Fruit fly (Drosophila melanogaster) whole organism, embryonic: ENCODE data around the gene CG33095.
"Not testable (repeated sequence)": the region's sequence is repeated elsewhere in the genome, so short reads cannot be mapped to it uniquely, and the experiment has no call there.

Source experiments
- B-H1 ChIP-seq: fragments of 200-800 bp; sonication (Bioruptor generic); IDR thresholded peaks from 3 replicates; pipeline ENCODE4 v1.3.6; 2022; ENCODE audit warnings: missing biosample characterization, missing genetic modification characterization
- BtbVII ChIP-seq: fragments of 200-800 bp; sonication (Bioruptor generic); optimal IDR thresholded peaks from 3 replicates; lab custom pipeline; 2017; ENCODE audit warnings: missing biosample characterization, mild to moderate bottlenecking, missing genetic modification characterization
- CG10209 ChIP-seq: fragments of 200-800 bp; sonication (Bioruptor generic); optimal IDR thresholded peaks from 3 replicates; lab custom pipeline; 2017; ENCODE audit warnings: missing biosample characterization, mild to moderate bottlenecking, missing genetic modification characterization, missing genetic modification reagents
- CG10321 ChIP-seq: fragments of 200-800 bp; sonication (Bioruptor generic); IDR thresholded peaks from 2 replicates; pipeline ENCODE4 v1.3.6; 2022; ENCODE audit warnings: missing biosample characterization, missing genetic modification characterization
- CG10959 ChIP-seq: fragments of 200-800 bp; sonication (Bioruptor generic); IDR thresholded peaks from 2 replicates; pipeline ENCODE4 v1.3.6; 2022; ENCODE audit warnings: missing biosample characterization, missing genetic modification characterization
- CG11085 ChIP-seq: fragments of 200-800 bp; sonication (Bioruptor generic); IDR thresholded peaks from 2 replicates; pipeline ENCODE4 v1.3.6; 2022; ENCODE audit warnings: missing biosample characterization, missing genetic modification characterization
- CG11247 ChIP-seq: fragments of 200-800 bp; sonication (Bioruptor generic); IDR thresholded peaks from 2 replicates; pipeline ENCODE4 v1.3.6; 2022; ENCODE audit warnings: missing biosample characterization, missing genetic modification characterization
- CG11456 ChIP-seq: fragments of 200-800 bp; sonication (Bioruptor generic); IDR thresholded peaks from 3 replicates; pipeline ENCODE4 v1.3.6; 2022; ENCODE audit warnings: missing biosample characterization, missing genetic modification characterization
- CG13296 ChIP-seq: fragments of 200-800 bp; sonication (Bioruptor generic); optimal IDR thresholded peaks from 3 replicates; lab custom pipeline; 2018; ENCODE audit warnings: missing biosample characterization, mild to moderate bottlenecking, missing genetic modification characterization
- CG14014 ChIP-seq: fragments of 200-800 bp; sonication (Bioruptor generic); IDR thresholded peaks from 2 replicates; pipeline ENCODE4 v1.3.6; 2022; ENCODE audit warnings: missing biosample characterization, missing genetic modification characterization
- CG14710 ChIP-seq: fragments of 200-800 bp; sonication (Bioruptor generic); optimal IDR thresholded peaks from 3 replicates; lab custom pipeline; 2019; ENCODE audit warnings: missing biosample characterization, mild to moderate bottlenecking, missing genetic modification characterization, moderate library complexity
- CG15011 ChIP-seq: fragments of 200-800 bp; sonication (Bioruptor generic); optimal IDR thresholded peaks from 3 replicates; lab custom pipeline; 2018; ENCODE audit warnings: missing biosample characterization, mild to moderate bottlenecking, missing genetic modification characterization
- CG15514 ChIP-seq: fragments of 200-800 bp; sonication (Bioruptor generic); optimal IDR thresholded peaks from 3 replicates; lab custom pipeline; 2017; ENCODE audit warnings: missing biosample characterization, missing genetic modification characterization, mild to moderate bottlenecking, moderate library complexity, missing genetic modification reagents
- CG16815 ChIP-seq: fragments of 200-800 bp; sonication (Bioruptor generic); optimal IDR thresholded peaks from 3 replicates; lab custom pipeline; 2017; ENCODE audit warnings: missing biosample characterization, mild to moderate bottlenecking, missing genetic modification characterization
- CG30403 ChIP-seq: fragments of 200-800 bp; sonication (Bioruptor generic); optimal IDR thresholded peaks from 3 replicates; lab custom pipeline; 2016; ENCODE audit warnings: missing biosample characterization, missing genetic modification characterization
- CG32532 ChIP-seq: fragments of 200-800 bp; sonication (Bioruptor generic); IDR thresholded peaks from 2 replicates; pipeline ENCODE4 v1.3.6; 2022; ENCODE audit warnings: missing biosample characterization, missing genetic modification characterization
- CG6272 ChIP-seq: fragments of 200-800 bp; sonication (Bioruptor generic); IDR thresholded peaks from 2 replicates; pipeline ENCODE4 v1.3.6; 2022; ENCODE audit warnings: missing biosample characterization, missing genetic modification characterization
- CG6765 ChIP-seq: fragments of 200-800 bp; sonication (Bioruptor generic); optimal IDR thresholded peaks from 3 replicates; lab custom pipeline; 2017; ENCODE audit warnings: missing biosample characterization, mild to moderate bottlenecking, missing genetic modification characterization
- CG7357 ChIP-seq: fragments of 200-800 bp; sonication (Bioruptor generic); IDR thresholded peaks from 3 replicates; pipeline ENCODE4 v1.3.6; 2022; ENCODE audit warnings: missing biosample characterization, missing genetic modification characterization
- CG7839 ChIP-seq: fragments of 200-800 bp; sonication (Bioruptor generic); optimal IDR thresholded peaks from 3 replicates; lab custom pipeline; 2018; ENCODE audit warnings: missing biosample characterization, mild to moderate bottlenecking, missing genetic modification characterization, moderate library complexity
- CG8089 ChIP-seq: fragments of 200-800 bp; sonication (Bioruptor generic); optimal IDR thresholded peaks from 3 replicates; lab custom pipeline; 2016; ENCODE audit warnings: missing biosample characterization, missing genetic modification characterization
- Ets65A ChIP-seq: fragments of 200-800 bp; sonication (Bioruptor generic); peaks from one replicate; lab custom pipeline; 2016; ENCODE audit warnings: missing biosample characterization, missing genetic modification characterization
- Fer3 ChIP-seq: fragments of 200-800 bp; sonication (Bioruptor generic); optimal IDR thresholded peaks from 2 replicates; lab custom pipeline; 2018; ENCODE audit warnings: missing biosample characterization, mild to moderate bottlenecking, missing genetic modification characterization, moderate library complexity
- H2.0 ChIP-seq: fragments of 200-800 bp; sonication (Bioruptor generic); IDR thresholded peaks from 2 replicates; pipeline ENCODE4 v1.3.6; 2022; ENCODE audit warnings: missing biosample characterization, missing genetic modification characterization
- HLH3B ChIP-seq: fragments of 200-800 bp; sonication (Bioruptor generic); IDR thresholded peaks from 2 replicates; pipeline ENCODE4 v1.3.6; 2022; ENCODE audit warnings: missing biosample characterization, missing genetic modification characterization
- HLH4C ChIP-seq: fragments of 200-800 bp; sonication (Bioruptor generic); IDR thresholded peaks from 3 replicates; pipeline ENCODE4 v1.3.6; 2022; ENCODE audit warnings: missing biosample characterization, missing genetic modification characterization; ENCODE audit not compliant: partially characterized antibody
- Mrtf ChIP-seq: fragments of 200-800 bp; sonication (Bioruptor generic); IDR thresholded peaks from 3 replicates; pipeline ENCODE4 v1.3.6; 2022; ENCODE audit warnings: missing biosample characterization, missing genetic modification characterization
- NC2β ChIP-seq: fragments of 200-800 bp; sonication (Bioruptor generic); optimal IDR thresholded peaks from 2 replicates; lab custom pipeline; 2016; ENCODE audit warnings: missing biosample characterization, missing genetic modification characterization
- NfI ChIP-seq: fragments of 200-800 bp; sonication (Bioruptor generic); optimal IDR thresholded peaks from 3 replicates; lab custom pipeline; 2018; ENCODE audit warnings: missing biosample characterization, mild to moderate bottlenecking, missing genetic modification characterization, moderate library complexity
- Scr ChIP-seq: fragments of 200-800 bp; sonication (Bioruptor generic); IDR thresholded peaks from 2 replicates; pipeline ENCODE4 v1.3.6; 2022; ENCODE audit warnings: missing biosample characterization, missing genetic modification characterization; ENCODE audit not compliant: partially characterized antibody
- Sry-δ ChIP-seq: fragments of 200-800 bp; sonication (Bioruptor generic); optimal IDR thresholded peaks from 2 replicates; lab custom pipeline; 2016; ENCODE audit warnings: missing biosample characterization, missing genetic modification characterization
- ato ChIP-seq: fragments of 200-800 bp; sonication (Bioruptor generic); IDR thresholded peaks from 2 replicates; pipeline ENCODE4 v1.3.6; 2022; ENCODE audit warnings: missing biosample characterization, missing genetic modification characterization; ENCODE audit not compliant: partially characterized antibody
- bsh ChIP-seq, 2 experiments: fragments of 200-800 bp; sonication (Bioruptor generic); optimal IDR thresholded peaks; 2 replicates each; lab custom pipeline; 2017 to 2018; ENCODE audit warnings: mild to moderate bottlenecking in 2 of 2, missing biosample characterization in 2 of 2, missing genetic modification characterization in 2 of 2, moderate library complexity in 1 of 2
- caup ChIP-seq: fragments of 200-800 bp; sonication (Bioruptor generic); optimal IDR thresholded peaks from 3 replicates; lab custom pipeline; 2017; ENCODE audit warnings: missing biosample characterization, mild to moderate bottlenecking, missing genetic modification characterization, moderate library complexity; ENCODE audit not compliant: severe bottlenecking
- croc ChIP-seq: fragments of 200-800 bp; sonication (Bioruptor generic); conservative IDR thresholded peaks from 3 replicates; pipeline ENCODE4 v1.3.6; 2022; ENCODE audit warnings: missing biosample characterization, missing genetic modification characterization
- danr ChIP-seq: fragments of 200-800 bp; sonication (Bioruptor generic); IDR thresholded peaks from 2 replicates; pipeline ENCODE4 v1.3.6; 2022; ENCODE audit warnings: missing biosample characterization, missing genetic modification characterization
- dpn ChIP-seq, 2 experiments: fragments of 200-800 bp; sonication (Bioruptor generic); optimal IDR thresholded peaks; 3 replicates each; lab custom pipeline; 2016; ENCODE audit warnings: missing biosample characterization in 2 of 2, missing genetic modification characterization in 2 of 2
- exex ChIP-seq: fragments of 200-800 bp; sonication (Bioruptor generic); optimal IDR thresholded peaks from 4 replicates; lab custom pipeline; 2018; ENCODE audit warnings: missing biosample characterization, mild to moderate bottlenecking, missing genetic modification characterization, moderate library complexity
- gce ChIP-seq: fragments of 200-800 bp; sonication (Bioruptor generic); IDR thresholded peaks from 3 replicates; pipeline ENCODE4 v1.3.6; 2022; ENCODE audit warnings: missing biosample characterization, missing genetic modification characterization
- lov ChIP-seq, 2 experiments: fragments of 200-800 bp in 1 of 2; fragments of >200 bp in 1 of 2; sonication (Bioruptor generic) in 1 of 2; IDR thresholded peaks in 1 of 2; optimal IDR thresholded peaks in 1 of 2; 2 replicates in 1 of 2; 3 replicates in 1 of 2; pipeline versions ENCODE4 v1.3.6 to Lab custom; 2017 to 2022; ENCODE audit warnings: missing biosample characterization in 1 of 2, missing genetic modification characterization in 1 of 2
- onecut ChIP-seq: fragments of 200-800 bp; sonication (Bioruptor generic); IDR thresholded peaks from 2 replicates; pipeline ENCODE4 v1.3.6; 2022; ENCODE audit warnings: missing biosample characterization, missing genetic modification characterization
- p53 ChIP-seq: fragments of 200-800 bp; sonication (Bioruptor generic); optimal IDR thresholded peaks from 2 replicates; lab custom pipeline; 2016; ENCODE audit warnings: missing biosample characterization, missing genetic modification characterization
- pan ChIP-seq, 4 experiments: fragments of >200 bp in 3 of 4; fragments of 200-800 bp in 1 of 4; sonication (Bioruptor generic) in 1 of 4; optimal IDR thresholded peaks in 3 of 4; IDR thresholded peaks in 1 of 4; 2 replicates each; pipeline versions ENCODE4 v1.3.6 to Lab custom; 2017 to 2022; ENCODE audit warnings: missing biosample characterization in 2 of 4, missing genetic modification characterization in 2 of 4, mixed read lengths in 1 of 4
- row ChIP-seq: fragments of 200-800 bp; sonication (Bioruptor generic); IDR thresholded peaks from 3 replicates; pipeline ENCODE4 v1.3.6; 2022; ENCODE audit warnings: missing biosample characterization, missing genetic modification characterization
- schlank ChIP-seq: fragments of 200-800 bp; sonication (Bioruptor generic); optimal IDR thresholded peaks from 2 replicates; lab custom pipeline; 2018; ENCODE audit warnings: missing biosample characterization, mild to moderate bottlenecking, missing genetic modification characterization
- ttk ChIP-seq: fragments of 200-800 bp; sonication (Bioruptor generic); IDR thresholded peaks from 2 replicates; pipeline ENCODE4 v2.1.2; 2022; ENCODE audit warnings: missing biosample characterization, missing genetic modification characterization
- wek ChIP-seq: fragments of 200-800 bp; sonication (Bioruptor generic); optimal IDR thresholded peaks from 3 replicates; lab custom pipeline; 2018; ENCODE audit warnings: missing biosample characterization, mild to moderate bottlenecking, missing genetic modification characterization, moderate library complexity
- zen ChIP-seq: fragments of 200-800 bp; sonication (Bioruptor generic); optimal IDR thresholded peaks from 3 replicates; lab custom pipeline; 2018; ENCODE audit warnings: missing biosample characterization, mild to moderate bottlenecking, missing genetic modification characterization, moderate library complexity

Gene CG33095

DNA sequence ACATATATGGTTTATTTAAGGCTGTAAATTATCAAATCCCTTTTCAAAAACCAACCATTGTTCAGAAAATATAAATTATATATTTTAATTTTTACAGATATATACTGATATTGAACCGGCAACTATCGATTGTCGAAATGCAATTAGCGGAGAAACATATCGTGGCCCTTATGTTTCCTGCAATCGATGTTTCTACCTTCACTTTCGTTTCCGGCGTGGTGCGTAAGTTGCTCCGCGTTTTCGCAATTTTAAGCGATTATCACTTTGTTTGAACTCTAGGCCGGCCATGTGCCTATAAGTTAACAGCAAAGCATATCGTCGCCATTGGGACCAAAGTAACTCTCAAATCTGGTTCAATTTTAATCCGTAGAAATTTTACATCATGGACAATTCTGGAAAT lies 25.8 kb downstream of the CG33095 start, which contains the start of gene vig2 (continued):
- TF ChIP-seq Ets65A = peak; percentile 82
- TF ChIP-seq schlank (tag; lab: Kevin White, UChicago) = peak; percentile 46
- TF ChIP-seq CG16815 (GFP tag; lab: Kevin White, UChicago) = peak; percentile 7
- TF ChIP-seq ttk (GFP tag; lab: Robert Waterston, UW) = peak; percentile 77; the same call in 1 of the 2 replicates
- peak in 1 of 2 experiments; percentile 25 for TF ChIP-seq bsh (GFP tag; optimal IDR thresholded peaks at IDR 0.05; lab: Kevin White, UChicago)
- TF ChIP-seq danr = 0 out of 2 replicates have a peak, but pooled peaks have one; percentile 8
- TF ChIP-seq CG32532 = peak; percentile 90
- TF ChIP-seq CG14014 = peak; percentile 75; the same call in 1 of the 2 replicates
- TF ChIP-seq NC2β (GFP tag; lab: Kevin White, UChicago) = peak; percentile 22
- peak; percentile 56 for TF ChIP-seq Sry-δ (GFP tag; lab: Kevin White, UChicago)
- TF ChIP-seq pan, lov (optimal IDR thresholded peaks at IDR 0.05; lab: Kevin White, UChicago): not testable (repeated sequence)
- peak in 1 of 2 experiments; percentile 80 for TF ChIP-seq pan (GFP tag; optimal IDR thresholded peaks at IDR 0.05 in 1 of 2, IDR thresholded peaks at IDR 0.05 in 1 of 2)
- TF ChIP-seq NfI = peak; percentile 81
- TF ChIP-seq CG11085 = peak; percentile 93
- peak in 1 of 2 experiments; percentile 41 for TF ChIP-seq dpn (GFP tag; optimal IDR thresholded peaks at IDR 0.05; lab: Kevin White, UChicago)
- peak; percentile 29 for TF ChIP-seq CG30403 (GFP tag; lab: Kevin White, UChicago)
- TF ChIP-seq lov (GFP tag; IDR thresholded peaks at IDR 0.05; lab: Robert Waterston, UW) = peak; percentile 90; the same call in 2 of the 3 replicates
- TF ChIP-seq row = peak; percentile 70
- 0 out of 3 replicates have a peak, but pooled peaks have one; percentile 29 for TF ChIP-seq croc (GFP tag; lab: Robert Waterston, UW)
- TF ChIP-seq CG11456 (GFP tag; lab: Robert Waterston, UW) = peak; percentile 92
- TF ChIP-seq CG10959 (GFP tag; lab: Robert Waterston, UW) = peak; percentile 47; the same call in 1 of the 2 replicates
- TF ChIP-seq zen (tag; lab: Kevin White, UChicago) = peak; percentile 78
- peak; percentile 90 for TF ChIP-seq Scr (GFP tag; lab: Robert Waterston, UW)
- peak; percentile 10 for TF ChIP-seq exex (tag; lab: Kevin White, UChicago)
- 0 out of 3 replicates have a peak, but pooled peaks have one; percentile 31 for TF ChIP-seq CG7357 (GFP tag; lab: Robert Waterston, UW)
- TF ChIP-seq CG6765 (GFP tag; lab: Kevin White, UChicago) = peak; percentile 57
- TF ChIP-seq H2.0 = peak; percentile 85
- peak; percentile 59 for TF ChIP-seq CG10209
- peak; percentile 46 for TF ChIP-seq CG15514 (GFP tag; lab: Kevin White, UChicago)
- TF ChIP-seq HLH4C (GFP tag; lab: Robert Waterston, UW) = peak; percentile 73
- TF ChIP-seq CG13296 (GFP tag; lab: Kevin White, UChicago) = peak; percentile 56
- peak; percentile 18 for TF ChIP-seq CG15011
- peak; percentile 84 for TF ChIP-seq onecut (GFP tag; lab: Robert Waterston, UW)
- peak; percentile 35 for TF ChIP-seq CG7839 (tag; lab: Kevin White, UChicago)
- peak; percentile 73 for TF ChIP-seq caup
- peak; percentile 21 for TF ChIP-seq CG8089 (GFP tag; lab: Kevin White, UChicago)
- peak; percentile 63 for TF ChIP-seq CG10321 (GFP tag; lab: Robert Waterston, UW)
- TF ChIP-seq wek = peak; percentile 22
- TF ChIP-seq Mrtf (GFP tag; lab: Robert Waterston, UW) = peak; percentile 49; the same call in 1 of the 3 replicates
- peak; percentile 70 for TF ChIP-seq HLH3B (GFP tag; lab: Robert Waterston, UW)
- peak; percentile 80 for TF ChIP-seq CG6272 (GFP tag; lab: Robert Waterston, UW)
- peak; percentile 81 for TF ChIP-seq CG11247 (GFP tag; lab: Robert Waterston, UW)
- peak; percentile 3 for TF ChIP-seq BtbVII
- peak; percentile 39; the same call in 1 of the 3 replicates for TF ChIP-seq B-H1 (GFP tag; lab: Robert Waterston, UW)
- peak; percentile 35 for TF ChIP-seq p53
- TF ChIP-seq CG14710 (tag; lab: Kevin White, UChicago) = peak; percentile 43
- TF ChIP-seq ato (GFP tag; lab: Robert Waterston, UW) = peak; percentile 90
- peak; percentile 75; the same call in 2 of the 3 replicates for TF ChIP-seq gce (GFP tag; lab: Robert Waterston, UW)
- TF ChIP-seq Fer3 (tag; lab: Kevin White, UChicago) = peak; percentile 50
